Fruit fly (Drosophila melanogaster) whole organism, adult: ENCODE measurements around the gene CG31681.

Experiments
- CG11617 ChIP-seq: fragments of 200-800 bp; sonication (Bioruptor generic); optimal IDR thresholded peaks from 2 replicates; lab custom pipeline; 2017; ENCODE audit warnings: mild to moderate bottlenecking, missing biosample characterization, missing genetic modification reagents, missing genetic modification characterization
- CG12768 ChIP-seq: fragments of 200-800 bp; sonication (Bioruptor generic); optimal IDR thresholded peaks from 2 replicates; lab custom pipeline; 2017; ENCODE audit warnings: missing biosample characterization, missing genetic modification characterization, mild to moderate bottlenecking, moderate library complexity, missing genetic modification reagents
- CG14711 ChIP-seq: fragments of 200-800 bp; sonication (Bioruptor generic); optimal IDR thresholded peaks from 2 replicates; lab custom pipeline; 2018; ENCODE audit warnings: missing biosample characterization, mild to moderate bottlenecking, missing genetic modification characterization, moderate library complexity
- CG1620 ChIP-seq: fragments of 200-800 bp; sonication (Bioruptor generic); optimal IDR thresholded peaks from 2 replicates; lab custom pipeline; 2016; ENCODE audit warnings: missing biosample characterization, missing genetic modification characterization
- CG33017 ChIP-seq: fragments of 200-800 bp; sonication (Bioruptor generic); optimal IDR thresholded peaks from 2 replicates; lab custom pipeline; 2018; ENCODE audit warnings: missing biosample characterization, mild to moderate bottlenecking, missing genetic modification characterization, moderate library complexity
- CG5204 ChIP-seq: fragments of 200-800 bp; sonication (Bioruptor generic); optimal IDR thresholded peaks from 2 replicates; lab custom pipeline; 2016; ENCODE audit warnings: missing biosample characterization, missing genetic modification characterization
- CG7045 ChIP-seq: fragments of 200-800 bp; sonication (Bioruptor generic); optimal IDR thresholded peaks from 2 replicates; lab custom pipeline; 2017; ENCODE audit warnings: missing biosample characterization, mild to moderate bottlenecking, missing genetic modification characterization
- CG7101 ChIP-seq: fragments of 200-800 bp; sonication (Bioruptor generic); optimal IDR thresholded peaks from 2 replicates; lab custom pipeline; 2018; ENCODE audit warnings: missing biosample characterization, mild to moderate bottlenecking, missing genetic modification characterization, moderate library complexity
- Clk ChIP-seq: fragments of 200-800 bp; sonication (Bioruptor generic); optimal IDR thresholded peaks from 2 replicates; lab custom pipeline; 2017; ENCODE audit warnings: missing biosample characterization, missing genetic modification characterization
- Crg-1 ChIP-seq: fragments of 200-800 bp; sonication (Bioruptor generic); optimal IDR thresholded peaks from 2 replicates; lab custom pipeline; 2016; ENCODE audit warnings: missing biosample characterization, missing genetic modification characterization
- Hr96 ChIP-seq: fragments of 200-800 bp; sonication (Bioruptor generic); optimal IDR thresholded peaks from 2 replicates; lab custom pipeline; 2016; ENCODE audit warnings: missing biosample characterization, missing genetic modification characterization
- Mnt ChIP-seq: fragments of 200-800 bp; sonication (Bioruptor generic); optimal IDR thresholded peaks from 2 replicates; lab custom pipeline; 2016; ENCODE audit warnings: missing biosample characterization, mild to moderate bottlenecking, missing genetic modification characterization
- bab1 ChIP-seq: fragments of 200-800 bp; sonication (Bioruptor generic); optimal IDR thresholded peaks from 3 replicates; lab custom pipeline; 2019; ENCODE audit warnings: missing biosample characterization, mild to moderate bottlenecking, missing genetic modification characterization, moderate library complexity
- cic ChIP-seq: fragments of 200-800 bp; sonication (Bioruptor generic); optimal IDR thresholded peaks from 2 replicates; lab custom pipeline; 2017; ENCODE audit warnings: missing biosample characterization, mild to moderate bottlenecking, missing genetic modification characterization, moderate library complexity
- cnc ChIP-seq, 2 experiments: fragments of >200 bp; optimal IDR thresholded peaks; 2 replicates each; lab custom pipeline; 2017
- kay ChIP-seq: fragments of 200-800 bp; sonication (Bioruptor generic); peaks from one replicate; lab custom pipeline; 2016; ENCODE audit warnings: missing biosample characterization, missing genetic modification characterization, borderline replicate concordance
- ovo ChIP-seq: fragments of 200-800 bp; sonication (Bioruptor generic); optimal IDR thresholded peaks from 2 replicates; lab custom pipeline; 2016; ENCODE audit warnings: missing biosample characterization, missing genetic modification characterization
- pad ChIP-seq: fragments of 200-800 bp; sonication (Bioruptor generic); optimal IDR thresholded peaks from 3 replicates; lab custom pipeline; 2017; ENCODE audit warnings: missing biosample characterization, missing genetic modification characterization, mild to moderate bottlenecking, moderate library complexity, missing genetic modification reagents
- tj ChIP-seq: fragments of 200-800 bp; sonication (Bioruptor generic); optimal IDR thresholded peaks from 3 replicates; lab custom pipeline; 2017; ENCODE audit warnings: missing biosample characterization, mild to moderate bottlenecking, missing genetic modification characterization, moderate library complexity
- toe ChIP-seq: fragments of 200-800 bp; sonication (Bioruptor generic); optimal IDR thresholded peaks from 2 replicates; lab custom pipeline; 2016; ENCODE audit warnings: missing biosample characterization, missing genetic modification characterization

The CG31681 gene

DNA sequence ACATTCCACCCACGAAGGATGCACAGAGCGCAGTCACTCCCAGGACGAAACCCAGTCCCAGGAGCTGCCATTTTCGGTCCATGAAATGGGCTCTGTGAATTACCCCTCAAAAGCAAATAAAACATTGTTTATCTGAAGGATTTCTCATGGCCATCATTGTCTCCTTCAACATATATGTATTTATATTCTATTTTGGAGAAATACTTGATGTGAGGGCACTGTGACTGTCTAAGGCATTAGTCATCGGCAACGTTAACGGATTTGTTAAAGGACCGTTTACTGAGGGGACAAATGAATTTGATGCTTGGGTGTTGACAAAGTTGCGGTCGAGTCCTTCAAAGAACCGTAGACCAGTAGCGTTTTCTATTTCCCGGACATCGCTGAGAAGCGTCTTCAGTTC, 47.4 kb downstream of the CG31681 start, which contains the start of gene Tengl2:
TSS of gene Tengl2 (minus strand) at position 101 of the 400 bp plus-strand sequence.
- TF ChIP-seq CG1620 (GFP tag; lab: Kevin White, UChicago) = no peak
- no peak for TF ChIP-seq Clk (GFP tag; lab: Kevin White, UChicago)
- TF ChIP-seq CG33017 = no peak
- no peak for TF ChIP-seq CG7045 (GFP tag; lab: Kevin White, UChicago)
- TF ChIP-seq CG7101 = no peak
- no peak for TF ChIP-seq CG5204 (GFP tag; lab: Kevin White, UChicago)
- TF ChIP-seq pad (GFP tag; lab: Kevin White, UChicago) = no peak
- TF ChIP-seq toe (GFP tag; lab: Kevin White, UChicago) = no peak
- TF ChIP-seq tj (GFP tag; lab: Kevin White, UChicago) = no peak
- TF ChIP-seq cnc (optimal IDR thresholded peaks at IDR 0.05; lab: Kevin White, UChicago) = no peak
- TF ChIP-seq CG14711 (tag; lab: Kevin White, UChicago) = no peak
- no peak for TF ChIP-seq kay (GFP tag; lab: Kevin White, UChicago)
- no peak for TF ChIP-seq Crg-1 (GFP tag; lab: Kevin White, UChicago)
- TF ChIP-seq ovo (GFP tag; lab: Kevin White, UChicago) = no peak
- no peak for TF ChIP-seq CG12768 (GFP tag; lab: Kevin White, UChicago)
- no peak for TF ChIP-seq bab1 (GFP tag; lab: Kevin White, UChicago)
- TF ChIP-seq Hr96 = no peak
- TF ChIP-seq cic (GFP tag; lab: Kevin White, UChicago) = no peak
- no peak for TF ChIP-seq Mnt (GFP tag; lab: Kevin White, UChicago)
- TF ChIP-seq CG11617 = no peak

DNA sequence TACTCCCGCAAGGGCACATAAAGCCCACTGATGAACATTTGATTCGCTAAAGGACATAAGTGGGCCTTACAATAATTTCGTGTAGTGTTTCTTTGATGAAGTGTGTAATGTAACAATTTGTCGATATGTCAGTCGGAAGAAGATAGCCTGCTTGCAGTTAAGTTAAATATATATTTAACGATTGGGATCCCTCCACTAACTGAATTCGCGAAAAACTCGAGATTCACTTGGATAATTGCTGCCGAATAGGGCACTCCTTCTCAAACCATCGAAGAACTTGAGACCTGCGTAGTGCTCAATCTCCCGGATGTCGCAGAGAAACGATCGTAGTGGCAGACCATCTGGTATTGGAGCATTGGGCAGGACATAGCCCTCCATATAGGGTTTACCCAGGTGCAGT, 48.5 kb downstream of the CG31681 start, which contains the start of gene Tengl3:
TSS of gene Tengl3 (minus strand) at position 101 of the 400 bp plus-strand sequence.
- no peak for TF ChIP-seq Mnt (GFP tag; lab: Kevin White, UChicago)
- no peak for TF ChIP-seq Hr96
- no peak for TF ChIP-seq kay (GFP tag; lab: Kevin White, UChicago)
- TF ChIP-seq pad (GFP tag; lab: Kevin White, UChicago) = no peak
- TF ChIP-seq bab1 (GFP tag; lab: Kevin White, UChicago) = no peak
- TF ChIP-seq CG1620 (GFP tag; lab: Kevin White, UChicago) = no peak
- no peak for TF ChIP-seq Crg-1 (GFP tag; lab: Kevin White, UChicago)

- no peak for TF ChIP-seq cnc (optimal IDR thresholded peaks at IDR 0.05; lab: Kevin White, UChicago)
- peak; percentile 69 for TF ChIP-seq bab1 (GFP tag; lab: Kevin White, UChicago)
- TF ChIP-seq pad (GFP tag; lab: Kevin White, UChicago) = no peak
- TF ChIP-seq CG7101 = peak; percentile 30
- no peak for TF ChIP-seq CG1620 (GFP tag; lab: Kevin White, UChicago)
- peak; percentile 97 for TF ChIP-seq kay (GFP tag; lab: Kevin White, UChicago)
- no peak for TF ChIP-seq ovo (GFP tag; lab: Kevin White, UChicago)
- TF ChIP-seq CG12768 (GFP tag; lab: Kevin White, UChicago) = peak; percentile 39
- TF ChIP-seq CG33017 = no peak
- peak; percentile 22 for TF ChIP-seq tj (GFP tag; lab: Kevin White, UChicago)
- no peak for TF ChIP-seq CG5204 (GFP tag; lab: Kevin White, UChicago)
- no peak for TF ChIP-seq Hr96
- TF ChIP-seq cic (GFP tag; lab: Kevin White, UChicago) = peak; percentile 69
- TF ChIP-seq Crg-1 (GFP tag; lab: Kevin White, UChicago) = no peak
- no peak for TF ChIP-seq CG7045 (GFP tag; lab: Kevin White, UChicago)
- TF ChIP-seq Mnt (GFP tag; lab: Kevin White, UChicago) = peak; percentile 33
Measured at dm6 chr2L:2236722-2237121, 50.0 kb downstream of the CG31681 start, which contains the start of gene Sec24CD. Sec24CD (minus strand) TSS chr2L:2236844.
